Fruit fly (Drosophila melanogaster): ENCODE measurements around the gene CG14332.

DNA sequence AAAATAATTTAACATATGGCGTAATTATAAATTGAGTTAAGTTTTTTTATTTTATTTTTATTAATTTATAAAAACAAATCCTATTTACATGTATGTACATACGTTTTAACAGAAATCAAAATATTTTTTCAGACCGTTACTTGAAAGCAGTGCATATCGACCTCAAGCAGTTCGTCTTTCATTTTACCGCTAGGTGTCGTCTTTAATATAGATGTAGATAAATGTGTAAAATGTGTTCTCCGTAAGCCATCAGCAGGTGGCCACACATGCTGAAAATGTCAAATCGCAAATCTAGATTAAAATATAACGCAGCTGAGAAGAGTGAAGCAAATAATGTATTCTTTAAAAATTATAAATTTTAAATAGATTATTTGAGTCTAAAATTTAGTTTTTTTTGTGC, 27.4 kb upstream of the CG14332 start:
- TF ChIP-seq h (optimal IDR thresholded peaks at IDR 0.05): no peak
- no peak for TF ChIP-seq psq (optimal IDR thresholded peaks at IDR 0.05)
- TF ChIP-seq insv (optimal IDR thresholded peaks at IDR 0.05): no peak
